Worm (Caenorhabditis elegans): ENCODE measurements around the gene F01G12.18.
A peak's percentile ranks its signal among the peaks of the same experiment; 100 is the strongest.

Gene F01G12.18

DNA sequence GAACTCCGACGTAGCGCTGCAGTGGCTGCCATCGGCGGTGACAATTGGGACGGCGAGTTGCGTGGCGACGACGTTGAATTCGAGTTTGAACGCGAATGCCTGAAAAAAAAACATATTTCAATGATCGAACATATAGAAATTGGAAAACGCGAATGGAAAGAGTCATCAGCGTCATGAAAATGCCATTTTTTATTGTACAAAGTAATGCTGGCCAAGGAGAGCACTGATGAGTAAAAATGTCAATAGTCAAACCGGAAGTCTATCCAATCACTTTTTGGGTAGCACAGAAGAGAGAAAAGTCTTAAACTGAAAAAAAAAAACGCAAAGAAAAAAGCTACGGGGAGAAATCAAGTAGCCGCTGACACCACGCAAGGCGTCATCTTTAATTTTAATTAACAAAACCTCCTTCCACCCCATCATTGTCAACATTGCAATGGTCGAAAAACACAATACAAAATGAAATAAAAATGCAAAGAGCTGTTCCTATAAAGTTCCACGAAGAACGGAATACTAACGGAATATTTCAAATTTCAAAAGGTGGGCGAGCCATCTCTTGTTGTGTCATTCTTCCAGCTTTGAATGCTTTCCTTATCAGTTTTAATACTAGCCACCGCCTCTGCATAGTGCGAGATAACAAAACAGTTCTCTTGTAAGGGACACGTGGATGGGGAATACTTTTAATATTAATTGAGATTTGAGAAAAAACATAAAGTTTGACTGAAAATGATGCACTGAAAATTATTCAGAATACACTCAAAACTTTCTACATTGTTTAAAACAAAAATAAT lies 15.1 kb upstream of the F01G12.18 start:
- TF ChIP-seq ceh-83 (GFP tag; optimal IDR thresholded peaks at IDR 0.05) (no peak), pha-4 (tag; optimal IDR thresholded peaks at IDR 0.05) (no peak), drap-1 (GFP tag; optimal IDR thresholded peaks at IDR 0.05) (no peak), sptf-1 (tag; optimal IDR thresholded peaks at IDR 0.05) (no peak), unc-120 (tag; optimal IDR thresholded peaks at IDR 0.05; ENCODE audit: poor library complexity, severe bottlenecking) (no peak), elt-3 (tag; optimal IDR thresholded peaks at IDR 0.05) (no peak), unc-39 (tag; optimal IDR thresholded peaks at IDR 0.05) (no peak), ham-2 (GFP tag; optimal IDR thresholded peaks at IDR 0.05) (no peak), lin-32 (GFP tag; optimal IDR thresholded peaks at IDR 0.05) (no peak), elt-1 (tag; optimal IDR thresholded peaks at IDR 0.05; ENCODE audit: borderline replicate concordance, insufficient read depth) (no peak), ztf-11 (tag; optimal IDR thresholded peaks at IDR 0.05) (no peak), bed-3 (GFP tag; optimal IDR thresholded peaks at IDR 0.05) (no peak), lsy-2 (tag; optimal IDR thresholded peaks at IDR 0.05) (no peak), mls-2 (tag; optimal IDR thresholded peaks at IDR 0.05) (no peak), nhr-2 (tag; optimal IDR thresholded peaks at IDR 0.05) (no peak), lin-13 (tag; optimal IDR thresholded peaks at IDR 0.05) (no peak), cnd-1 (tag; optimal IDR thresholded peaks at IDR 0.05) (no peak)

DNA sequence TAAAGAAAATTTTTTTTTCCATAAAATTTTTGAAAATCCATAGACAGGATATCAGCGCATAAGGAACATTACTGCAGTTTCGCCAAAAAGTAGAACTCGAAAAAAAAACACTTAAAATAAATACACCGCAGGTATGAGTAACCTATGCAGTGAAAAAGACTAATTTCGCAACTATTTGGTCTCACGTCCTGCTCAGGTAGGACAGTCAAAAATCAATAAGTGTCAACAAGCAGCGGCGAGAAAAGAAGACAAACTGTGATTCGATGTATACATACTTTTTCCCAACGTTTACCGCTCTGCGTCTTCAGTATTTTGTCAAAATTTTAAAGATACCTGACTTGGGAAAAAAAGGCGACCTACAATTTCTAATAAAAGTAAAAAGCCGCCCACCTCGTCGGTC lies 13.7 kb upstream of the F01G12.18 start:
- TF ChIP-seq unc-120 (tag; optimal IDR thresholded peaks at IDR 0.05; ENCODE audit: poor library complexity, severe bottlenecking) (no peak), pha-4 (tag; optimal IDR thresholded peaks at IDR 0.05) (peak; percentile 63), zip-8 (tag; optimal IDR thresholded peaks at IDR 0.05) (no peak), flh-1 (GFP tag; optimal IDR thresholded peaks at IDR 0.05) (no peak), M03D4.4 (tag; optimal IDR thresholded peaks at IDR 0.05) (no peak), ham-2 (GFP tag; optimal IDR thresholded peaks at IDR 0.05) (no peak), ceh-43 (GFP tag; optimal IDR thresholded peaks at IDR 0.05) (no peak), tbx-8 (GFP tag; optimal IDR thresholded peaks at IDR 0.05) (no peak)

DNA sequence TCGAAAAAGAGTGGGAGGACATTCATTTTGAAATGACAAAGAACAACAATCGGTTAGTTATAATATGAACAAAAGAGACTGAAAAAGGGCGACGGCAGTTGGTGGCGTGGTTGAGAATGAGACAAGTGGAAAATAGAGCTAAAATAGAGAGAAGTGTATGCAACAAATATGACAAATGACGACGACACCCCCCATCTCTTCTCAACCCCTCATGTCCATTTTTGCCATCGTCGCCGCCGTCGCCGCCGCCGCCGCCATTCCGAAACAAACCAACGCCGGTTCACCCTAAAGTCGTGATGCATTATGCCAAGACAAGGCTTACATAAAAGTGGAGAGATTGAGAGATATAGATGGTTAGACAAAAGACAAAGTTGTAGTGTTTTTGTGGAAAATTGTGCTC lies 10.9 kb upstream of the F01G12.18 start:
- TF ChIP-seq ceh-83 (GFP tag; optimal IDR thresholded peaks at IDR 0.05), result no peak
- no peak for TF ChIP-seq zip-8 (tag; optimal IDR thresholded peaks at IDR 0.05)
- no peak for TF ChIP-seq nhr-76 (tag; optimal IDR thresholded peaks at IDR 0.05)
- TF ChIP-seq tbx-8 (GFP tag; optimal IDR thresholded peaks at IDR 0.05), result no peak
- no peak for TF ChIP-seq lin-13 (tag; optimal IDR thresholded peaks at IDR 0.05)
- no peak for TF ChIP-seq nhr-2 (tag; optimal IDR thresholded peaks at IDR 0.05)
- TF ChIP-seq mls-2 (tag; optimal IDR thresholded peaks at IDR 0.05), result no peak
- no peak for TF ChIP-seq hlh-1 (tag; optimal IDR thresholded peaks at IDR 0.05)
- TF ChIP-seq lsy-2 (tag; optimal IDR thresholded peaks at IDR 0.05), result no peak
- no peak for TF ChIP-seq unc-62 (GFP tag; optimal IDR thresholded peaks at IDR 0.05)
- TF ChIP-seq sptf-1 (tag; optimal IDR thresholded peaks at IDR 0.05), result no peak
- TF ChIP-seq sem-2 (GFP tag; optimal IDR thresholded peaks at IDR 0.05), result no peak
- TF ChIP-seq drap-1 (GFP tag; optimal IDR thresholded peaks at IDR 0.05), result no peak

DNA sequence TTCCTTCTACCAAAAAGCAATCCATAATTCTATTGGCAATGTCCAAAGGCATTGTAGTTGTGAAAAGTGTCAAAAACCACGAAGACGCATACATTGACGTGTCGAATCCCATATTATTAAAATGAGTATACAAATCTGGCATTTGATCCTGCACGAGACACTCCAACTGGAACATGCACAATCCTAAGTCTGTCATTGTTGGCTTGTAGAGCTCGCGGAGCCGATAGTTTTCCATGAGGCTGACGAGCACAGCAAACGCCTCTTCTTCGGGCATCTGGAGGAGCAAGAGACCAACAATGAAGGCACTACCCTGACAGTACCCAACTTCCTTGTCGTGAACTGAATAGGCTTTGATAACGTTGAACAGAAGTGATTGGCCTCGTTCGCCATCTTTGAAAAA lies 8.4 kb upstream of the F01G12.18 start:
- TF ChIP-seq mls-2 (tag; optimal IDR thresholded peaks at IDR 0.05) (no peak), sptf-1 (tag; optimal IDR thresholded peaks at IDR 0.05) (no peak), nhr-12 (tag; optimal IDR thresholded peaks at IDR 0.05) (no peak), sem-2 (GFP tag; optimal IDR thresholded peaks at IDR 0.05) (no peak), lin-13 (tag; optimal IDR thresholded peaks at IDR 0.05) (no peak), drap-1 (GFP tag; optimal IDR thresholded peaks at IDR 0.05) (no peak)

DNA sequence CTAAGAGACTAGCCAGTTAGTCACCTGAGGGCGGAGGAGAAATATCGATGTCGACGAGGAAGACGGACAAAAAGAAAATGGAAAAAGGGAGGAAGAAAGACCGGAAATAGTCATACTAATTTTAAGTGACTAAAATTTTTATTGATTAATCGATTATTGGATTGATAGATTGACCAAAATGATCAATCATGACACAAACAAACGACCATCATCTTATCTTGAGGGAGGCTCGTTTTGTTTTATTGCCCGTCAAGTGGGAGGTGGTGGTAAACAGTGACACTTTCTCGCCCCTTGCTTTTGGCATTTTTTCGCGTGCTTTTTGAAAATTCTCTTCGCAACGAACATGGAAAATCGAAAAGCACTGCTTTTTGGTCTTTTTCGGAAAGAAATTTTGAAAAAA lies 6.5 kb upstream of the F01G12.18 start:
- TF ChIP-seq hlh-1 (tag; optimal IDR thresholded peaks at IDR 0.05) (no peak), lsy-2 (tag; optimal IDR thresholded peaks at IDR 0.05) (no peak), mab-5 (tag; optimal IDR thresholded peaks at IDR 0.05) (no peak), nhr-76 (tag; optimal IDR thresholded peaks at IDR 0.05) (no peak), mls-2 (tag; optimal IDR thresholded peaks at IDR 0.05) (no peak), blmp-1 (tag; optimal IDR thresholded peaks at IDR 0.05) (no peak), zip-8 (tag; optimal IDR thresholded peaks at IDR 0.05) (no peak), ham-2 (GFP tag; optimal IDR thresholded peaks at IDR 0.05) (no peak), nhr-2 (tag; optimal IDR thresholded peaks at IDR 0.05) (no peak), tbx-8 (GFP tag; optimal IDR thresholded peaks at IDR 0.05) (no peak), unc-39 (tag; optimal IDR thresholded peaks at IDR 0.05) (no peak), flh-1 (GFP tag; optimal IDR thresholded peaks at IDR 0.05) (no peak), mep-1 (tag; optimal IDR thresholded peaks at IDR 0.05) (no peak), cnd-1 (tag; optimal IDR thresholded peaks at IDR 0.05) (no peak), ceh-39 (tag; optimal IDR thresholded peaks at IDR 0.05) (no peak), M03D4.4 (tag; optimal IDR thresholded peaks at IDR 0.05) (no peak), unc-62 (GFP tag; optimal IDR thresholded peaks at IDR 0.05) (no peak), ztf-11 (tag; optimal IDR thresholded peaks at IDR 0.05) (no peak)
